Worm (Caenorhabditis elegans): ENCODE measurements around the gene D1086.6.

DNA sequence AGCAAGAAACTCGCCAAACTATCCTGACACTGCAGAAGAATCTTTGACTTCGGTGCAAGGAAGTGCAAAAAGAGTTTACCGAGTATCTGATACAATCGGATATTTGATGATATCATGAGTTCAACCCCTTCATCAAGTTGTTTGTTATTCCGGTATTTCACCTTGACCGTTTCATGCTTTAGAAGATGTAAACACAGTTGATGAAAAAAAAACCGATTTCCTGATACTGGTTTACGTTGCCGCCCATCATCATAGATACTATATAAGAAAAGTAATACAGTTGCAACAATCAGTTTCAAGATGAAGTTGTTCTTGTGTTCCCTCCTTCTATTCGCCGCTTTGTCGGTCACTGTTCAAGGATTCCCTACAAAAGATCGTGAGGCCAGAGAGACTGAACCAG is 27.9 kb downstream of the D1086.6 start, which contains the start of gene H39E23.3:
- TF ChIP-seq scrt-1 (GFP tag; IDR thresholded peaks at IDR 0.05), result no peak
- TF ChIP-seq ama-1 (optimal IDR thresholded peaks at IDR 0.05), result no peak
- TF ChIP-seq aly-1 (tag; optimal IDR thresholded peaks at IDR 0.05), result no peak
- TF ChIP-seq ceh-36 (tag; optimal IDR thresholded peaks at IDR 0.05), result no peak

Data from whole organism, early embryonic.